Worm (Caenorhabditis elegans): ENCODE results near the gene F55G7.1.

DNA sequence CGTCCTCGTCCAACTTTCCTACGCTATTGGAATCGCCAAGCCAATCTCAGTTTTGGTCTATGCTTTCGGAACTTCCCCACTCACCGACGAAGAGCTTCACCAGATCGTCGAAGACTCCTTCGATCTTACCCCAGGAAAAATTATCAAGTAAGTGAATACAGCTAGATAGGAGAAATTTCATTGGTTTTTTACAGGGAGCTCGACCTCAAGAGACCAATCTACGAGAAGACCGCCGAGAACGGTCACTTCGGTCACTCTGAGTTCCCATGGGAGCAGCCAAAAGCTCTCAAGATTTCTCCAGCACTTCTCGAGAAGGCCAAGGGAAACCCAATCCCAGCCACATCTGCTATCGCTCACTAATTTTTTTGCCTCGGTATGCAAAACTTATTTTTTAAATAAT lies 42.8 kb downstream of the F55G7.1 start:
- TF ChIP-seq T22C8.4 (GFP tag; IDR thresholded peaks at IDR 0.05) (no peak), tab-1 (GFP tag; IDR thresholded peaks at IDR 0.05) (no peak), flt-1 (GFP tag; IDR thresholded peaks at IDR 0.05) (no peak), ref-1 (GFP tag; conservative IDR thresholded peaks at IDR 0.05) (no peak), med-1 (GFP tag; optimal IDR thresholded peaks at IDR 0.05; ENCODE audit: insufficient read depth) (no peak), cog-1 (tag; optimal IDR thresholded peaks at IDR 0.05) (no peak), ztf-29 (GFP tag; IDR thresholded peaks at IDR 0.05) (no peak), ztf-23 (GFP tag; IDR thresholded peaks at IDR 0.05) (no peak), klf-2 (GFP tag; conservative IDR thresholded peaks at IDR 0.05) (no peak)
